Fruit fly (Drosophila melanogaster) Kc167 (cell line): Measurements from ENCODE around the gene asp.

Source experiments
- Myc ChIP-seq: fragments of >200 bp; optimal IDR thresholded peaks from 2 replicates; lab custom pipeline; 2017; ENCODE audit warnings: missing external identifiers
- Sin3A ChIP-seq: fragments of >200 bp; optimal IDR thresholded peaks from 2 replicates; lab custom pipeline; 2018; ENCODE audit warnings: missing external identifiers
- h ChIP-seq: fragments of >200 bp; optimal IDR thresholded peaks from 3 replicates; lab custom pipeline; 2018; ENCODE audit warnings: missing external identifiers
- insv ChIP-seq: fragments of >200 bp; optimal IDR thresholded peaks from 3 replicates; lab custom pipeline; 2018; ENCODE audit warnings: missing external identifiers

- no peak for TF ChIP-seq Sin3A
- TF ChIP-seq h (lab: Kevin White, UChicago), result no peak
- no peak for TF ChIP-seq Myc (lab: Kevin White, UChicago)
- no peak for TF ChIP-seq insv
These were observed 4.3 kb upstream of the asp start, which contains the start of gene tld for dm6 chr3R:24749055-24749992.
